Fruit fly (Drosophila melanogaster) whole organism, embryonic: ENCODE measurements around the gene Dic1.

ENCODE experiments used
- CG10267 ChIP-seq: fragments of 200-800 bp; sonication (Bioruptor generic); optimal IDR thresholded peaks from 2 replicates; lab custom pipeline; 2018; ENCODE audit warnings: missing biosample characterization, mild to moderate bottlenecking, missing genetic modification characterization, moderate library complexity
- bigmax ChIP-seq: fragments of 200-800 bp; sonication (Bioruptor generic); optimal IDR thresholded peaks from 2 replicates; lab custom pipeline; 2018; ENCODE audit warnings: missing biosample characterization, mild to moderate bottlenecking, missing genetic modification characterization
- crol ChIP-seq: fragments of 200-800 bp; sonication (Bioruptor generic); IDR thresholded peaks from 2 replicates; pipeline ENCODE4 v1.3.6; 2022; ENCODE audit warnings: missing biosample characterization, missing genetic modification characterization
- jumu ChIP-seq: fragments of 200-800 bp; sonication (Bioruptor generic); optimal IDR thresholded peaks from 3 replicates; lab custom pipeline; 2016; ENCODE audit warnings: missing biosample characterization, missing genetic modification characterization
- trh ChIP-seq: fragments of 200-800 bp; sonication (Bioruptor generic); optimal IDR thresholded peaks from 2 replicates; lab custom pipeline; 2016; ENCODE audit warnings: missing biosample characterization, missing genetic modification characterization

dm6 chr3R:13371840-13372680 is 7.3 kb downstream of the Dic1 start, which contains the start of the genes Lip3 and CG34309:
- no peak for TF ChIP-seq trh (GFP tag; lab: Kevin White, UChicago)
- TF ChIP-seq CG10267 (tag; lab: Kevin White, UChicago): no peak
- no peak for TF ChIP-seq bigmax (GFP tag; lab: Kevin White, UChicago)
- TF ChIP-seq crol: no peak
- TF ChIP-seq jumu (GFP tag; lab: Kevin White, UChicago): no peak
